Fruit fly (Drosophila melanogaster): ENCODE results near the gene sas.

DNA sequence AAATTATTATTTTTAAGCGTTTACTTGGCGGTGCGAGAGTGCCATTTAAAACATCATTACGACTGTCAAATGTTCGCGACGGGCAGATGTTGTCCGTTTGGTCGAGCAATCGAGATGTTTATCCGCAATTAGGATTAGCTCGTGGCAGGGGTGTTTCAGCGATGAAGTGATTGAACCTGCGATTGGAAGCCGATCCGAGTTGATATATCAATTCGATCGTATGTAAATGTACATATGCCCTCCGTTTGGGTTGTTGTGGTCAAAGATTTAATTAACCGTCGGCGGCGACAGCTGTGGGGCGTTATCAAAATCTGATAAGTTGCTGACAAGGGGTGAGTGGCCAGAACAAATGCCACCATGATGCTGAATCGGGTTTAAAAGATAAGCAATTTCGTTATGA lies 20.0 kb upstream of the sas start:
- TF ChIP-seq Mrtf (GFP tag; IDR thresholded peaks at IDR 0.05) (no peak), CG11093 (GFP tag; IDR thresholded peaks at IDR 0.05) (no peak), CG10565 (GFP tag; optimal IDR thresholded peaks at IDR 0.05) (no peak)

Measured in whole organism, embryonic.